Worm (Caenorhabditis elegans) whole organism, mixed stage, embryonic: Measurements from ENCODE around the gene mks-1.

Experiments used
- M03D4.4 ChIP-seq: sonication (generic microtip); optimal IDR thresholded peaks from 2 replicates; lab custom pipeline; 2017; ENCODE audit warnings: mild to moderate bottlenecking, missing genetic modification characterization, missing compliant biosample characterization
- bed-3 ChIP-seq: fragments of 200-800 bp; sonication (Bioruptor generic); optimal IDR thresholded peaks from 3 replicates; lab custom pipeline; 2018; ENCODE audit warnings: mild to moderate bottlenecking, missing genetic modification characterization, moderate library complexity, missing compliant biosample characterization
- ceh-43 ChIP-seq: fragments of 200-800 bp; sonication (Bioruptor generic); optimal IDR thresholded peaks from 2 replicates; lab custom pipeline; 2018; ENCODE audit warnings: mild to moderate bottlenecking, missing genetic modification characterization, moderate library complexity, missing compliant biosample characterization
- ceh-83 ChIP-seq: fragments of 200-800 bp; sonication (Bioruptor generic); optimal IDR thresholded peaks from 2 replicates; lab custom pipeline; 2018; ENCODE audit warnings: mild to moderate bottlenecking, missing genetic modification characterization, missing compliant biosample characterization
- ces-1 ChIP-seq: fragments of 150-350 bp; optimal IDR thresholded peaks from 2 replicates; lab custom pipeline; 2014; ENCODE audit warnings: missing biosample characterization, missing genetic modification reagents, missing genetic modification characterization
- cnd-1 ChIP-seq: fragments of 200-800 bp; sonication (Bioruptor generic); optimal IDR thresholded peaks from 2 replicates; lab custom pipeline; 2018; ENCODE audit warnings: mild to moderate bottlenecking, missing genetic modification characterization, missing compliant biosample characterization
- drap-1 ChIP-seq: fragments of 200-800 bp; sonication (Bioruptor generic); optimal IDR thresholded peaks from 3 replicates; lab custom pipeline; 2018; ENCODE audit warnings: mild to moderate bottlenecking, missing genetic modification characterization, missing compliant biosample characterization
- elt-3 ChIP-seq: fragments of 150-350 bp; optimal IDR thresholded peaks from 2 replicates; lab custom pipeline; 2014; ENCODE audit warnings: missing biosample characterization, missing genetic modification characterization
- ham-2 ChIP-seq: fragments of 200-800 bp; sonication (Bioruptor generic); optimal IDR thresholded peaks from 2 replicates; lab custom pipeline; 2018; ENCODE audit warnings: mild to moderate bottlenecking, missing genetic modification characterization, missing compliant biosample characterization
- hlh-1 ChIP-seq: fragments of 150-350 bp; optimal IDR thresholded peaks from 2 replicates; lab custom pipeline; 2014; ENCODE audit warnings: missing biosample characterization, missing genetic modification reagents, missing genetic modification characterization
- lin-13 ChIP-seq: fragments of 150-350 bp; optimal IDR thresholded peaks from 2 replicates; lab custom pipeline; 2014; ENCODE audit warnings: missing biosample characterization, missing genetic modification characterization
- lin-32 ChIP-seq: fragments of 200-800 bp; sonication (Bioruptor generic); optimal IDR thresholded peaks from 2 replicates; lab custom pipeline; 2018; ENCODE audit warnings: mild to moderate bottlenecking, missing genetic modification characterization, missing compliant biosample characterization
- lsy-2 ChIP-seq: fragments of 150-350 bp; optimal IDR thresholded peaks from 2 replicates; lab custom pipeline; 2014; ENCODE audit warnings: missing biosample characterization, missing genetic modification characterization
- mab-5 ChIP-seq: fragments of 150-350 bp; optimal IDR thresholded peaks from 2 replicates; lab custom pipeline; 2014; ENCODE audit warnings: missing biosample characterization, missing genetic modification characterization
- mep-1 ChIP-seq: fragments of 150-350 bp; optimal IDR thresholded peaks from 2 replicates; lab custom pipeline; 2017; ENCODE audit warnings: missing biosample characterization, missing genetic modification reagents, missing genetic modification characterization, inconsistent platforms
- mls-2 ChIP-seq: sonication (generic microtip); optimal IDR thresholded peaks from 2 replicates; lab custom pipeline; 2016; ENCODE audit warnings: mild to moderate bottlenecking, missing genetic modification characterization, moderate library complexity, missing compliant biosample characterization
- nhr-12 ChIP-seq: fragments of 150-350 bp; optimal IDR thresholded peaks from 2 replicates; lab custom pipeline; 2014; ENCODE audit warnings: missing biosample characterization, missing genetic modification characterization
- nhr-2 ChIP-seq: fragments of 150-350 bp; optimal IDR thresholded peaks from 2 replicates; lab custom pipeline; 2014; ENCODE audit warnings: missing biosample characterization, missing genetic modification characterization
- nhr-237 ChIP-seq: fragments of 150-350 bp; optimal IDR thresholded peaks from 2 replicates; lab custom pipeline; 2014; ENCODE audit warnings: missing biosample characterization, missing genetic modification characterization
- nhr-28 ChIP-seq: fragments of 150-350 bp; optimal IDR thresholded peaks from 2 replicates; lab custom pipeline; 2014; ENCODE audit warnings: missing biosample characterization, missing genetic modification characterization
- nhr-76 ChIP-seq: sonication (generic microtip); optimal IDR thresholded peaks from 2 replicates; lab custom pipeline; 2017; ENCODE audit warnings: missing biosample characterization, missing genetic modification characterization
- pha-4 ChIP-seq: fragments of 150-350 bp; optimal IDR thresholded peaks from 2 replicates; lab custom pipeline; 2018; ENCODE audit warnings: missing biosample characterization, missing genetic modification reagents, missing genetic modification characterization
- sem-2 ChIP-seq: fragments of 200-800 bp; sonication (Bioruptor generic); optimal IDR thresholded peaks from 2 replicates; lab custom pipeline; 2018; ENCODE audit warnings: mild to moderate bottlenecking, missing genetic modification characterization, missing compliant biosample characterization
- snpc-4 ChIP-seq: fragments of 150-350 bp; optimal IDR thresholded peaks from 2 replicates; lab custom pipeline; 2014; ENCODE audit warnings: missing biosample characterization, missing genetic modification characterization
- sptf-1 ChIP-seq: sonication (generic microtip); optimal IDR thresholded peaks from 2 replicates; lab custom pipeline; 2017; ENCODE audit warnings: mild to moderate bottlenecking, missing genetic modification characterization, moderate library complexity, missing compliant biosample characterization
- tbx-8 ChIP-seq: fragments of 200-800 bp; sonication (Bioruptor generic); optimal IDR thresholded peaks from 2 replicates; lab custom pipeline; 2018; ENCODE audit warnings: mild to moderate bottlenecking, missing genetic modification characterization, moderate library complexity, missing compliant biosample characterization
- unc-39 ChIP-seq: fragments of 150-350 bp; optimal IDR thresholded peaks from 2 replicates; lab custom pipeline; 2014; ENCODE audit warnings: missing biosample characterization, missing genetic modification characterization
- unc-62 ChIP-seq: fragments of 150-350 bp; optimal IDR thresholded peaks from 2 replicates; lab custom pipeline; 2014; ENCODE audit warnings: missing biosample characterization, missing genetic modification reagents, missing genetic modification characterization
- ztf-11 ChIP-seq: fragments of 150-350 bp; optimal IDR thresholded peaks from 2 replicates; lab custom pipeline; 2014; ENCODE audit warnings: missing biosample characterization, missing genetic modification characterization

The mks-1 gene

ce11 chrIII:3176775-3177174 is 9.3 kb upstream of the mks-1 start:
- TF ChIP-seq snpc-4 (tag; lab: Kevin White, UChicago) (no peak), ztf-11 (no peak), lsy-2 (tag; lab: Kevin White, UChicago) (no peak), nhr-76 (tag; lab: Kevin White, UChicago) (no peak), hlh-1 (tag; lab: Kevin White, UChicago) (no peak), nhr-12 (tag; lab: Kevin White, UChicago) (no peak), lin-13 (tag; lab: Kevin White, UChicago) (no peak), nhr-237 (tag; lab: Kevin White, UChicago) (no peak), ham-2 (GFP tag; lab: Kevin White, UChicago) (no peak), pha-4 (no peak), ces-1 (GFP tag; lab: Kevin White, UChicago) (no peak)

- TF ChIP-seq nhr-76 (tag; lab: Kevin White, UChicago) (no peak), nhr-2 (tag; lab: Kevin White, UChicago) (no peak), lsy-2 (tag; lab: Kevin White, UChicago) (no peak), drap-1 (GFP tag; lab: Kevin White, UChicago) (no peak), tbx-8 (GFP tag; lab: Kevin White, UChicago) (no peak), sptf-1 (tag; lab: Kevin White, UChicago) (no peak), sem-2 (GFP tag; lab: Kevin White, UChicago) (no peak), ztf-11 (no peak), ceh-83 (no peak), ceh-43 (GFP tag; lab: Kevin White, UChicago) (no peak), lin-32 (GFP tag; lab: Kevin White, UChicago) (no peak), nhr-28 (tag; lab: Kevin White, UChicago) (no peak), M03D4.4 (tag; lab: Kevin White, UChicago) (no peak), bed-3 (GFP tag; lab: Kevin White, UChicago) (no peak), nhr-12 (tag; lab: Kevin White, UChicago) (no peak), mls-2 (tag; lab: Kevin White, UChicago) (no peak)
Observed at ce11 chrIII:3179855-3180254, 6.2 kb upstream of the mks-1 start.

ce11 chrIII:3183377-3183776 is 2.7 kb upstream of the mks-1 start, which contains the start of gene lmtr-5:
lmtr-5 (plus strand) TSS chrIII:3183677.
- no peak for TF ChIP-seq lin-32 (GFP tag; lab: Kevin White, UChicago)
- no peak for TF ChIP-seq unc-62 (GFP tag; lab: Kevin White, UChicago)
- TF ChIP-seq sem-2 (GFP tag; lab: Kevin White, UChicago): no peak
- TF ChIP-seq nhr-12 (tag; lab: Kevin White, UChicago): no peak
- TF ChIP-seq ham-2 (GFP tag; lab: Kevin White, UChicago): no peak
- no peak for TF ChIP-seq cnd-1
- no peak for TF ChIP-seq ceh-43 (GFP tag; lab: Kevin White, UChicago)
- TF ChIP-seq snpc-4 (tag; lab: Kevin White, UChicago): no peak
- no peak for TF ChIP-seq tbx-8 (GFP tag; lab: Kevin White, UChicago)
- TF ChIP-seq pha-4: no peak
- TF ChIP-seq mab-5 (tag; lab: Kevin White, UChicago): no peak
- TF ChIP-seq unc-39: no peak
- no peak for TF ChIP-seq elt-3 (tag; lab: Kevin White, UChicago)
- TF ChIP-seq ztf-11: no peak
- TF ChIP-seq nhr-237 (tag; lab: Kevin White, UChicago): no peak
- TF ChIP-seq nhr-76 (tag; lab: Kevin White, UChicago): no peak

- no peak for TF ChIP-seq mep-1 (tag; lab: Kevin White, UChicago)
- TF ChIP-seq nhr-28 (tag; lab: Kevin White, UChicago): no peak
- no peak for TF ChIP-seq lin-13 (tag; lab: Kevin White, UChicago)
Observed at ce11 chrIII:3185232-3185631, 848 bp upstream of the mks-1 start.

- TF ChIP-seq ces-1 (GFP tag; lab: Kevin White, UChicago) (no peak), elt-3 (tag; lab: Kevin White, UChicago) (no peak), bed-3 (GFP tag; lab: Kevin White, UChicago) (no peak), unc-39 (no peak), nhr-237 (tag; lab: Kevin White, UChicago) (no peak), ceh-83 (no peak), hlh-1 (tag; lab: Kevin White, UChicago) (no peak), lin-13 (tag; lab: Kevin White, UChicago) (no peak), sem-2 (GFP tag; lab: Kevin White, UChicago) (no peak), nhr-12 (tag; lab: Kevin White, UChicago) (no peak), snpc-4 (tag; lab: Kevin White, UChicago) (no peak)
Observed at ce11 chrIII:3188564-3188963, 2.5 kb downstream of the mks-1 start.
